Worm (Caenorhabditis elegans): ENCODE results near the gene Y46G5A.18.
"Not testable (repeated sequence)": the region's sequence is repeated elsewhere in the genome, so short reads cannot be mapped to it uniquely, and the experiment has no call there.

Gene Y46G5A.18

DNA sequence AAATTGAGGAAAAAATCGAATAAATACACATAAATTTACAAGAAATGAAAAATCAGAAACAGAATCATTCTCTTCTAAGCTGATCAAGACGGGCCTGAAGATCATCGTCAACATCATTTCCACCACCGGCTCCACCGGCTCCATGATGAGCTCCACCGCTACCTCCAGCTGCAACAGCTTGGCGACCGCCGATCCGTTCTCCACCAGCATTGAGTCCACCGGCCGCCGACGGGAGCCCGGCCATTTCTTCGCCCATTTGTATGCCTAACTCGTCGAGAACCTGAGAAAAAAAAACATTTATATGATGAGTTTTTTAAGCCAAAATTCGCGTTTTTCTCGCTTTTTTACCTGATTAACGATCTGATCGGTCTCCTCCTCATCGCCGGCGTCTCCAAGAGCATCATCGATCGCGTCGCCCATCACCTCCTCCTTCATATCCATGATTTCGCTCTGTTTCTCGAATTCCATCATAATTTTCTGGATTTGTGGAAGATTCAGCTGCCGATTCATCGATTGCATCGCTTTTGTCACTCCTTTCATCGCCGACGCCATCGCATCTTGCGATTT, 37.7 kb downstream of the Y46G5A.18 start:
- no peak for TF ChIP-seq hlh-1 (tag; optimal IDR thresholded peaks at IDR 0.05)
- TF ChIP-seq M03D4.4 (tag; optimal IDR thresholded peaks at IDR 0.05), result no peak

DNA sequence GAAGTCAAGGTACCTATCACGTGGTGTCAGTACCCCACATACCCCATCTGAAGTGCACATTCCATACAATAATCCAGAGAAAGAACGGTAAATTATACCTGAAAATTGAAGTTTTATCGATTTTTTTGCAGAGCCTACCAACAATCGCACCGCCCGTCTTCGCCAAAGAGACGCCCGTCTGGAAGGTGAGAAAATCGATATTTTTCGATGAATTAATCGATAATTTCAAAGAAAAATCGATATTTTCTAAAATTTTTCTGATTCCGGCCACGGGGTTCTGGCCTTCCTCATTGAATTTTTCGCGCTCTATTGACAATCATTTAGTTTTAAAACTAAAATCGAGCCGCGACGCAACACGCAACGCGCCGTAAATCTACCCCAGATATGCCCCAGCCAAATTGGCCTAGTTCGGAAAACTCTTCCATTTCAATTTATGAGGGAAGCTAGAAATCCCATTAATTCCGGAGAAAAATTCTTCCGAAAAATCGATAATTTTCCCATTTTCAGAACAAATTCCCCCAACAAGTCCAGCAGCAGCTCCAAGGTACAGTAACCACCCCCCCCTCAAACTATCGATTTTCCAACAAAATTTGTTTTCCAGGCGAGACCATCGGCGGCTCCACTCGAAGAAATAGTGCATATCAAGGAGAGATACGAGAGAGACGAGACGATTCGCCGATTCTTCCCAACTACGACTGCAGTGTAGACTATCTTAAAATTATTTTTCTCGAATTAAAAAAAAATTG, 38.4 kb downstream of the Y46G5A.18 start:
- TF ChIP-seq pha-4 (tag; optimal IDR thresholded peaks at IDR 0.05) (no peak), mab-5 (tag; optimal IDR thresholded peaks at IDR 0.05) (no peak), ztf-11 (tag; optimal IDR thresholded peaks at IDR 0.05) (no peak), zip-8 (tag; optimal IDR thresholded peaks at IDR 0.05) (no peak), drap-1 (GFP tag; optimal IDR thresholded peaks at IDR 0.05) (no peak), unc-62 (GFP tag; optimal IDR thresholded peaks at IDR 0.05) (no peak)

DNA sequence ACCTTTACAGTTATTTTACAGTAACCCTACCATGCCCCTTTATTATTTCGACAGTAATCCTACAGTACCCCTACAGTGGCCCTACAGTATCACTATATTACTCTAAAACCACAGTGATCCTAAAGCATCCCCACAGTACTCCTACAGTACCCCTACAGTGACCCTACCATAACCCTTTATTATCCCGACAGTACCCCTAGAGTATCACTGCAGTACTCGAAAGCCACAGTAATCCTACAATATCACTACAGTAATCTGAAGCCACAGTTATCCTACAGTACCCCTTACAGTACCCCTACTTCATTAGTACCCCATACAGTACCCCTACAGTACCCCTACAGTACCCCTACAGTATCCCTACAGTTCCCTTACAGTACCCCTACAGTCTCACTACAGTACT, 40.6 kb downstream of the Y46G5A.18 start:
- TF ChIP-seq blmp-1 (tag; optimal IDR thresholded peaks at IDR 0.05) (no peak), bed-3 (GFP tag; optimal IDR thresholded peaks at IDR 0.05) (no peak), drap-1 (GFP tag; optimal IDR thresholded peaks at IDR 0.05) (no peak), cnd-1 (tag; optimal IDR thresholded peaks at IDR 0.05) (no peak), hlh-1 (tag; optimal IDR thresholded peaks at IDR 0.05) (no peak), elt-1 (tag; optimal IDR thresholded peaks at IDR 0.05; ENCODE audit: borderline replicate concordance, insufficient read depth) (no peak), pha-4 (tag; optimal IDR thresholded peaks at IDR 0.05) (no peak), tbx-8 (GFP tag; optimal IDR thresholded peaks at IDR 0.05) (no peak), lin-13 (tag; optimal IDR thresholded peaks at IDR 0.05) (no peak), elt-3 (tag; optimal IDR thresholded peaks at IDR 0.05) (no peak), mab-5 (tag; optimal IDR thresholded peaks at IDR 0.05) (no peak), nhr-12 (tag; optimal IDR thresholded peaks at IDR 0.05) (no peak), lsy-2 (tag; optimal IDR thresholded peaks at IDR 0.05) (no peak), sem-2 (GFP tag; optimal IDR thresholded peaks at IDR 0.05) (no peak), ztf-11 (tag; optimal IDR thresholded peaks at IDR 0.05) (no peak), mls-2 (tag; optimal IDR thresholded peaks at IDR 0.05) (no peak), ham-2 (GFP tag; optimal IDR thresholded peaks at IDR 0.05) (no peak), ceh-39 (tag; optimal IDR thresholded peaks at IDR 0.05) (no peak), nhr-28 (tag; optimal IDR thresholded peaks at IDR 0.05) (no peak), unc-62 (GFP tag; optimal IDR thresholded peaks at IDR 0.05) (no peak)

DNA sequence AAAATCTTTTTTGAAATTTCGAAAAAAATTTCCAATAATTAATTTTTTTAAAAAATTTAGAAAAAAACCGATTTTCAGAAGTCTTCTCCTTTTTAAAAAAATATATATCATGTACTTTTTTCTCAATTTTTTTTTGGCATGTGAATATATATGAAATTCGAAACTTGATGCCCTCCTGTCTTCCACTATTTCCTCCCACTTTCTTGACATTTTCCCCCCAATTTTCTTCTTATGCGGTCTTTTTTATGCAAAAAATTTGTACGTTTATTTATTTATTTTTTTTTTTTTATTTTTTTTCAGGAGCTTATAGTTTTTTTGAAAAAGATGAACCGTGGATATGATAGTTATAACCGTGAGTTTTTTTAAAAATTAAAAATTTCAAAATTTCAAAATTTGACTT, 44.6 kb downstream of the Y46G5A.18 start, which contains the start of gene cnp-2:
TSS of gene cnp-2 (plus strand) at position 301 of the 400 bp plus-strand sequence.
- TF ChIP-seq sem-2 (GFP tag; optimal IDR thresholded peaks at IDR 0.05) (no peak), pha-4 (tag; optimal IDR thresholded peaks at IDR 0.05) (no peak), unc-62 (GFP tag; optimal IDR thresholded peaks at IDR 0.05) (no peak), mep-1 (tag; optimal IDR thresholded peaks at IDR 0.05) (no peak), sptf-1 (tag; optimal IDR thresholded peaks at IDR 0.05) (no peak), drap-1 (GFP tag; optimal IDR thresholded peaks at IDR 0.05) (no peak)

DNA sequence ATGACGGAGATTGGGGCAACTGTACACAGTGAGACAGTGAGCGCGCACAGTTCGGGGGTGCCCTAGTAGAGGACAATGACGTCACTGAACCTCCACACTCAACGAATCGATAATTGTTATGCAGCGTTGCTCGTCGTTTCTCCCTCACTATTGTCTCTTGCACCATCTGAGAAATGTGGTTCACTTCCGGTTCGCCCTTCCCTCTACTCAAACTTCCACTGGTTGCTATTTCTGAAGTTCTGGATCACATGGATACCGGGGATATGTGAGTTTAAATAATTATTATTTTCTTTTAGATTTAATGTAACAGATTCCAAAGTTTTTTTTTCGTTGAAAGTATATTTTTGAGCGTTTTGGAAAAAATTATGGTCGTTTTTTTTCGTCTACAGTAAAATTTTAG, 48.9 kb downstream of the Y46G5A.18 start, which contains the start of the genes Y46G5A.7 and Y46G5A.8:
TSS of gene Y46G5A.7 (minus strand) at position 153 of the 400 bp plus-strand sequence.
TSS of gene Y46G5A.8 (plus strand) at position 159 of the 400 bp plus-strand sequence.
- TF ChIP-seq elt-1 (tag; optimal IDR thresholded peaks at IDR 0.05; ENCODE audit: borderline replicate concordance, insufficient read depth) (no peak), ceh-39 (tag; optimal IDR thresholded peaks at IDR 0.05) (peak; percentile 33), snpc-4 (tag; optimal IDR thresholded peaks at IDR 0.05) (no peak)

DNA sequence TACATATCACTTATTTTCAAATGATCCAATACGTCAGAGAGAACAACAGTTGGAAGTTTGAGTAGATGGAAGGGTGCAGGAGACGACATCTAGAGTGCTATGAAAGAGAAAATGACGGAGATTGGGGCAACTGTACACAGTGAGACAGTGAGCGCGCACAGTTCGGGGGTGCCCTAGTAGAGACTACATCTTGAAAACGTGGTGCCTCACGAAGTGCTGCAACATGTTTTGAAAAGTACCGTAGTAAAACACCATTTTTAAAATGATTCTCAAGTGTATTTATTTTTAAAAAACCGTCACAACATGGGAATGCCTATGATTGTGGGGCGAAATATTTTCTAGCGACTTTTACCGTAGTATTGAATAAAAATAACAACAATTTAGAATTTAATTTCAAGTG, 51.3 kb downstream of the Y46G5A.18 start, which contains the start of gene Y46G5A.39:
TSS of gene Y46G5A.39 (minus strand) at position 101 of the 400 bp plus-strand sequence.
- TF ChIP-seq ceh-83 (GFP tag; optimal IDR thresholded peaks at IDR 0.05); pha-4 (tag; optimal IDR thresholded peaks at IDR 0.05); blmp-1 (tag; optimal IDR thresholded peaks at IDR 0.05): not testable (repeated sequence)
